Fruit fly (Drosophila melanogaster) whole organism: ENCODE measurements around the gene CG2124.
"Not testable (repeated sequence)": the region's sequence is repeated elsewhere in the genome, so short reads cannot be mapped to it uniquely, and the experiment has no call there.

Experiments
- CG8478 ChIP-seq: fragments of >200 bp; optimal IDR thresholded peaks from 2 replicates; lab custom pipeline; 2018; ENCODE audit warnings: inconsistent platforms
- Dll ChIP-seq: fragments of >200 bp; optimal IDR thresholded peaks from 2 replicates; lab custom pipeline; 2017
- EcR ChIP-seq, 2 experiments: fragments of >200 bp; optimal IDR thresholded peaks; 2 replicates each; lab custom pipeline; 2017; ENCODE audit warnings: missing biosample characterization in 2 of 2, missing genetic modification characterization in 2 of 2, missing genetic modification reagents in 2 of 2
- pan ChIP-seq: fragments of >200 bp; optimal IDR thresholded peaks from 2 replicates; lab custom pipeline; 2017
- psq ChIP-seq: fragments of >200 bp; optimal IDR thresholded peaks from 2 replicates; lab custom pipeline; 2017
- usp ChIP-seq: fragments of >200 bp; optimal IDR thresholded peaks from 2 replicates; lab custom pipeline; 2017; ENCODE audit warnings: missing biosample characterization, missing genetic modification characterization, mixed read lengths

Gene CG2124

dm6 chrX:10600254-10600916, 4.5 kb downstream of the CG2124 start:
- no peak for TF ChIP-seq pan (lab: Kevin White, UChicago)
- no peak for TF ChIP-seq CG8478 (lab: Kevin White, UChicago)
- no peak for TF ChIP-seq Dll (lab: Kevin White, UChicago)
- no peak for TF ChIP-seq psq
- no peak for TF ChIP-seq usp
- no peak for TF ChIP-seq EcR (GFP tag; optimal IDR thresholded peaks at IDR 0.05; lab: Kevin White, UChicago)

- TF ChIP-seq pan (lab: Kevin White, UChicago): no peak
- no peak for TF ChIP-seq EcR (GFP tag; optimal IDR thresholded peaks at IDR 0.05; lab: Kevin White, UChicago)
- no peak for TF ChIP-seq CG8478 (lab: Kevin White, UChicago)
- TF ChIP-seq psq: no peak
- TF ChIP-seq usp: no peak
- TF ChIP-seq Dll (lab: Kevin White, UChicago): no peak
Measured at dm6 chrX:10601479-10601921, 5.6 kb downstream of the CG2124 start.

dm6 chrX:10602057-10602764, 6.3 kb downstream of the CG2124 start, which contains the start of gene CG1628:
TSS of gene CG1628 (minus strand) at chrX:10602714.
- TF ChIP-seq EcR (GFP tag; optimal IDR thresholded peaks at IDR 0.05; lab: Kevin White, UChicago) (no peak), CG8478 (lab: Kevin White, UChicago) (no peak), usp (no peak), psq (no peak), Dll (lab: Kevin White, UChicago) (no peak), pan (lab: Kevin White, UChicago) (no peak)

dm6 chrX:10606889-10607478, 11.1 kb downstream of the CG2124 start:
- TF ChIP-seq pan (lab: Kevin White, UChicago) (no peak), Dll (lab: Kevin White, UChicago) (no peak), CG8478 (lab: Kevin White, UChicago) (no peak), EcR (GFP tag; optimal IDR thresholded peaks at IDR 0.05; lab: Kevin White, UChicago) (no peak), usp (no peak), psq (no peak)

- no peak for TF ChIP-seq usp
- no peak for TF ChIP-seq CG8478 (lab: Kevin White, UChicago)
- no peak for TF ChIP-seq Dll (lab: Kevin White, UChicago)
- no peak for TF ChIP-seq pan (lab: Kevin White, UChicago)
- no peak for TF ChIP-seq EcR (GFP tag; optimal IDR thresholded peaks at IDR 0.05; lab: Kevin White, UChicago)
- no peak for TF ChIP-seq psq
Measured at dm6 chrX:10607629-10608028, 11.7 kb downstream of the CG2124 start.

- no peak for TF ChIP-seq psq
- no peak for TF ChIP-seq CG8478 (lab: Kevin White, UChicago)
- TF ChIP-seq pan (lab: Kevin White, UChicago): no peak
- no peak for TF ChIP-seq Dll (lab: Kevin White, UChicago)
- TF ChIP-seq usp: no peak
Measured at dm6 chrX:10613568-10613967, 17.6 kb downstream of the CG2124 start.

- TF ChIP-seq psq (no peak), EcR (GFP tag; optimal IDR thresholded peaks at IDR 0.05; lab: Kevin White, UChicago) (no peak), CG8478 (lab: Kevin White, UChicago) (no peak), usp (no peak), pan (lab: Kevin White, UChicago) (no peak), Dll (lab: Kevin White, UChicago) (no peak)
Measured at dm6 chrX:10615215-10615614, 19.3 kb downstream of the CG2124 start.

- TF ChIP-seq CG8478 (lab: Kevin White, UChicago): no peak
- no peak for TF ChIP-seq psq
- no peak for TF ChIP-seq EcR (GFP tag; optimal IDR thresholded peaks at IDR 0.05; lab: Kevin White, UChicago)
- no peak for TF ChIP-seq pan (lab: Kevin White, UChicago)
- no peak for TF ChIP-seq usp
- TF ChIP-seq Dll (lab: Kevin White, UChicago): no peak
Measured at dm6 chrX:10618491-10618890, 22.6 kb downstream of the CG2124 start.

- no peak for TF ChIP-seq usp
Measured at dm6 chrX:10620144-10621005, 24.5 kb downstream of the CG2124 start, which contains the start of gene CG43347. TSS of gene CG43347 (minus strand) at chrX:10620190.

dm6 chrX:10621202-10621990, 25.5 kb downstream of the CG2124 start:
- TF ChIP-seq psq: no peak
- TF ChIP-seq usp: no peak
- TF ChIP-seq EcR (GFP tag; optimal IDR thresholded peaks at IDR 0.05; lab: Kevin White, UChicago): no peak

- not testable (repeated sequence) for TF ChIP-seq usp; EcR (GFP tag; optimal IDR thresholded peaks at IDR 0.05; lab: Kevin White, UChicago); CG8478 (lab: Kevin White, UChicago)
Measured at dm6 chrX:10623125-10623524, 27.2 kb downstream of the CG2124 start, which contains the start of gene Rab9Db. TSS of gene Rab9Db (minus strand) at chrX:10623225.
